Fruit fly (Drosophila melanogaster) Kc167 (cell line): ENCODE data around the gene Gba1b.

Experiments used
- Myc ChIP-seq: fragments of >200 bp; optimal IDR thresholded peaks from 2 replicates; lab custom pipeline; 2017; ENCODE audit warnings: missing external identifiers
- h ChIP-seq: fragments of >200 bp; optimal IDR thresholded peaks from 3 replicates; lab custom pipeline; 2018; ENCODE audit warnings: missing external identifiers
- insv ChIP-seq: fragments of >200 bp; optimal IDR thresholded peaks from 3 replicates; lab custom pipeline; 2018; ENCODE audit warnings: missing external identifiers
- psq ChIP-seq: fragments of >200 bp; optimal IDR thresholded peaks from 2 replicates; lab custom pipeline; 2017; ENCODE audit warnings: missing external identifiers
- ttk ChIP-seq: sonication (Bioruptor generic); optimal IDR thresholded peaks from 2 replicates; lab custom pipeline; 2017; ENCODE audit warnings: missing external identifiers

DNA sequence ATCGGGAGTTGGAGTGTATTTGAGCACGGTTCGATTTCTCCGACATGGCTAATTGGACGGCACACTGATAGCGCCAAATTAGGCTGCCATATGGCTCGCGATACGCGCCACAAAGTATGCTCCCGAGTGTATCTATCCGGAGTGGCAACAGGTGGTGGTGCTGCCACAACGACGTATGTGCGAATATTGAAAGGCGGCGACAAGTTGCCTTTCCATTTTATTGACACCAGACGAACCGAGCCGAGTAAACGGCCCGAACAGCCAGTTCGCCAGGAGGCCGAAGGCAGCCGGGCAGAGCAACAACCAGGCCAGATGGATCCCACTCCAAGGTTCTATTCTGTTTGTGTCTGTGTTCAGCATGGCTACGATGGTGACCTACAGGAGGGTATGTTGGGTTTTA is 5.8 kb upstream of the Gba1b start, which contains the start of gene prt:
- TF ChIP-seq h (lab: Kevin White, UChicago) (no peak), psq (lab: Kevin White, UChicago) (no peak), Myc (lab: Kevin White, UChicago) (no peak), insv (lab: Kevin White, UChicago) (no peak), ttk (lab: Kevin White, UChicago) (no peak)
